Worm (Caenorhabditis elegans) whole organism, L2 larva: ENCODE results near the gene F26F12.3.

Experiments used
- C34F6.9 ChIP-seq: fragments of 150-350 bp; optimal IDR thresholded peaks from 2 replicates; lab custom pipeline; 2014; ENCODE audit warnings: missing biosample characterization, missing genetic modification characterization
- F13H6.1 ChIP-seq: sonication (generic microtip); optimal IDR thresholded peaks from 2 replicates; lab custom pipeline; 2016; ENCODE audit warnings: missing genetic modification characterization, missing compliant biosample characterization
- R02D3.7 ChIP-seq: fragments of 150-350 bp; optimal IDR thresholded peaks from 2 replicates; lab custom pipeline; 2014; ENCODE audit warnings: missing biosample characterization, missing genetic modification characterization
- Y55F3AM.14 ChIP-seq: fragments of 200-800 bp; sonication (Bioruptor generic); optimal IDR thresholded peaks from 2 replicates; lab custom pipeline; 2018; ENCODE audit warnings: mild to moderate bottlenecking, missing genetic modification characterization, missing compliant biosample characterization
- alr-1 ChIP-seq: fragments of 150-350 bp; optimal IDR thresholded peaks from 2 replicates; lab custom pipeline; 2014; ENCODE audit warnings: missing biosample characterization, missing genetic modification characterization
- aly-2 ChIP-seq: fragments of 150-350 bp; optimal IDR thresholded peaks from 2 replicates; lab custom pipeline; 2014; ENCODE audit warnings: missing biosample characterization, missing genetic modification characterization
- ama-1 ChIP-seq: fragments of 150-350 bp; optimal IDR thresholded peaks from 2 replicates; lab custom pipeline; 2018; ENCODE audit warnings: inconsistent platforms
- blmp-1 ChIP-seq: sonication (generic microtip); optimal IDR thresholded peaks from 2 replicates; lab custom pipeline; 2017; ENCODE audit warnings: missing genetic modification characterization, mild to moderate bottlenecking, missing compliant biosample characterization, antibody characterized with exemption, moderate library complexity; ENCODE audit not compliant: insufficient read depth
- ceh-16 ChIP-seq: fragments of 150-350 bp; optimal IDR thresholded peaks from 2 replicates; lab custom pipeline; 2014; ENCODE audit warnings: missing biosample characterization, missing genetic modification characterization
- ceh-82 ChIP-seq: fragments of 150-350 bp; optimal IDR thresholded peaks from 2 replicates; lab custom pipeline; 2014; ENCODE audit warnings: missing biosample characterization, missing genetic modification characterization
- elt-3 ChIP-seq: sonication (generic microtip); optimal IDR thresholded peaks from 2 replicates; lab custom pipeline; 2017; ENCODE audit warnings: missing biosample characterization, missing genetic modification characterization
- fos-1 ChIP-seq: fragments of 150-350 bp; optimal IDR thresholded peaks from 2 replicates; lab custom pipeline; 2014; ENCODE audit warnings: missing biosample characterization, missing genetic modification characterization
- lin-13 ChIP-seq: fragments of 150-350 bp; optimal IDR thresholded peaks from 2 replicates; lab custom pipeline; 2014; ENCODE audit warnings: missing biosample characterization, missing genetic modification reagents, missing genetic modification characterization
- lin-39 ChIP-seq: fragments of 150-350 bp; optimal IDR thresholded peaks from 2 replicates; lab custom pipeline; 2014; ENCODE audit warnings: missing biosample characterization, missing genetic modification reagents, missing genetic modification characterization
- lsy-2 ChIP-seq, 2 experiments: fragments of 150-350 bp in 1 of 2; sonication (generic microtip) in 1 of 2; optimal IDR thresholded peaks; 2 replicates each; lab custom pipeline; 2014 to 2017; ENCODE audit warnings: missing biosample characterization in 2 of 2, missing genetic modification characterization in 2 of 2
- mab-5 ChIP-seq: fragments of 150-350 bp; optimal IDR thresholded peaks from 2 replicates; lab custom pipeline; 2014; ENCODE audit warnings: missing biosample characterization, missing genetic modification characterization
- mbf-1 ChIP-seq: sonication (generic microtip); optimal IDR thresholded peaks from 2 replicates; lab custom pipeline; 2017; ENCODE audit warnings: missing biosample characterization, missing genetic modification characterization
- mdl-1 ChIP-seq, 2 experiments: fragments of 150-350 bp in 1 of 2; sonication (generic microtip) in 1 of 2; optimal IDR thresholded peaks; 2 replicates each; lab custom pipeline; 2017; ENCODE audit warnings: missing biosample characterization in 2 of 2, missing genetic modification characterization in 2 of 2
- nhr-10 ChIP-seq: sonication (generic microtip); optimal IDR thresholded peaks from 2 replicates; lab custom pipeline; 2017; ENCODE audit warnings: missing biosample characterization, missing genetic modification characterization
- nhr-11 ChIP-seq: fragments of 150-350 bp; optimal IDR thresholded peaks from 2 replicates; lab custom pipeline; 2014; ENCODE audit warnings: missing biosample characterization, missing genetic modification characterization
- nhr-129 ChIP-seq: fragments of 150-350 bp; optimal IDR thresholded peaks from 2 replicates; lab custom pipeline; 2014; ENCODE audit warnings: missing biosample characterization, missing genetic modification characterization
- nhr-21 ChIP-seq: fragments of 150-350 bp; optimal IDR thresholded peaks from 2 replicates; lab custom pipeline; 2014; ENCODE audit warnings: missing biosample characterization, missing genetic modification characterization
- nhr-23 ChIP-seq: fragments of 150-350 bp; optimal IDR thresholded peaks from 2 replicates; lab custom pipeline; 2014; ENCODE audit warnings: missing biosample characterization, missing genetic modification reagents, missing genetic modification characterization
- nhr-237 ChIP-seq: fragments of 150-350 bp; optimal IDR thresholded peaks from 2 replicates; lab custom pipeline; 2014; ENCODE audit warnings: missing biosample characterization, missing genetic modification characterization
- nhr-25 ChIP-seq: fragments of 150-350 bp; sonication (generic microtip); optimal IDR thresholded peaks from 3 replicates; lab custom pipeline; 2014; ENCODE audit warnings: missing biosample characterization, missing genetic modification characterization
- nhr-77 ChIP-seq: fragments of 150-350 bp; optimal IDR thresholded peaks from 2 replicates; lab custom pipeline; 2014; ENCODE audit warnings: missing biosample characterization, missing genetic modification characterization
- peb-1 ChIP-seq: fragments of 150-350 bp; optimal IDR thresholded peaks from 2 replicates; lab custom pipeline; 2014; ENCODE audit warnings: missing biosample characterization, missing genetic modification characterization
- skn-1 ChIP-seq: sonication (generic microtip); optimal IDR thresholded peaks from 2 replicates; lab custom pipeline; 2017; ENCODE audit warnings: missing biosample characterization, missing genetic modification characterization
- sma-9 ChIP-seq, 2 experiments: fragments of 150-350 bp in 1 of 2; sonication (generic microtip) in 1 of 2; optimal IDR thresholded peaks; 2 replicates each; lab custom pipeline; 2014 to 2016; ENCODE audit warnings: missing genetic modification characterization in 2 of 2, mild to moderate bottlenecking in 1 of 2, missing biosample characterization in 1 of 2, missing compliant biosample characterization in 1 of 2, missing genetic modification reagents in 1 of 2, moderate library complexity in 1 of 2
- unc-39 ChIP-seq: fragments of 150-350 bp; optimal IDR thresholded peaks from 2 replicates; lab custom pipeline; 2014; ENCODE audit warnings: missing biosample characterization, missing genetic modification characterization
- unc-55 ChIP-seq: fragments of 150-350 bp; sonication (generic microtip); optimal IDR thresholded peaks from 3 replicates; lab custom pipeline; 2014; ENCODE audit warnings: missing biosample characterization, missing genetic modification reagents, missing genetic modification characterization
- unc-62 ChIP-seq: fragments of 150-350 bp; optimal IDR thresholded peaks from 2 replicates; lab custom pipeline; 2014; ENCODE audit warnings: missing biosample characterization, missing genetic modification reagents, missing genetic modification characterization
- zag-1 ChIP-seq: fragments of 150-350 bp; optimal IDR thresholded peaks from 2 replicates; lab custom pipeline; 2014; ENCODE audit warnings: missing biosample characterization, missing genetic modification characterization
- ztf-11 ChIP-seq: sonication (generic microtip); optimal IDR thresholded peaks from 2 replicates; lab custom pipeline; 2017; ENCODE audit warnings: missing biosample characterization, missing genetic modification characterization
- ztf-4 ChIP-seq: fragments of 150-350 bp; optimal IDR thresholded peaks from 2 replicates; lab custom pipeline; 2014; ENCODE audit warnings: missing biosample characterization, missing genetic modification characterization

F26F12.3 gene

ce11 chrV:5895021-5895420 lies 49.5 kb upstream of the F26F12.3 start, which contains the start of gene grd-9:
grd-9 (plus strand) TSS chrV:5895321.
- TF ChIP-seq alr-1 (tag; lab: Kevin White, UChicago) (no peak), nhr-25 (tag; lab: Kevin White, UChicago) (no peak), C34F6.9 (no peak), F13H6.1 (tag; lab: Kevin White, UChicago) (no peak), mbf-1 (tag; lab: Kevin White, UChicago) (no peak), R02D3.7 (tag; lab: Kevin White, UChicago) (no peak), unc-55 (GFP tag; lab: Kevin White, UChicago) (no peak), fos-1 (tag; lab: Kevin White, UChicago) (no peak), ceh-16 (no peak), lin-13 (GFP tag; lab: Kevin White, UChicago) (no peak), mab-5 (tag; lab: Kevin White, UChicago) (no peak), zag-1 (tag; lab: Kevin White, UChicago) (no peak), blmp-1 (tag; lab: Kevin White, UChicago) (no peak), nhr-11 (tag; lab: Kevin White, UChicago) (no peak), ama-1 (lab: Kevin White, UChicago) (no peak), nhr-21 (tag; lab: Kevin White, UChicago) (no peak), skn-1 (tag; lab: Kevin White, UChicago) (no peak), nhr-237 (tag; lab: Kevin White, UChicago) (no peak), nhr-129 (no peak)

ce11 chrV:5893015-5893414 lies 47.5 kb upstream of the F26F12.3 start, which contains the start of gene C04E6.7:
C04E6.7 (plus strand) TSS chrV:5893315.
- TF ChIP-seq ztf-4 (no peak), aly-2 (tag; lab: Kevin White, UChicago) (no peak), ztf-11 (no peak), fos-1 (tag; lab: Kevin White, UChicago) (no peak), lin-39 (tag; lab: Kevin White, UChicago) (no peak), unc-55 (GFP tag; lab: Kevin White, UChicago) (no peak), elt-3 (no peak), nhr-23 (tag; lab: Kevin White, UChicago) (no peak), mbf-1 (tag; lab: Kevin White, UChicago) (no peak), unc-39 (no peak), sma-9 (GFP tag; optimal IDR thresholded peaks at IDR 0.05; lab: Kevin White, UChicago) (no peak), sma-9 (tag; optimal IDR thresholded peaks at IDR 0.05; lab: Kevin White, UChicago) (no peak), lsy-2 (tag; optimal IDR thresholded peaks at IDR 0.05; lab: Kevin White, UChicago) (no peak)

DNA sequence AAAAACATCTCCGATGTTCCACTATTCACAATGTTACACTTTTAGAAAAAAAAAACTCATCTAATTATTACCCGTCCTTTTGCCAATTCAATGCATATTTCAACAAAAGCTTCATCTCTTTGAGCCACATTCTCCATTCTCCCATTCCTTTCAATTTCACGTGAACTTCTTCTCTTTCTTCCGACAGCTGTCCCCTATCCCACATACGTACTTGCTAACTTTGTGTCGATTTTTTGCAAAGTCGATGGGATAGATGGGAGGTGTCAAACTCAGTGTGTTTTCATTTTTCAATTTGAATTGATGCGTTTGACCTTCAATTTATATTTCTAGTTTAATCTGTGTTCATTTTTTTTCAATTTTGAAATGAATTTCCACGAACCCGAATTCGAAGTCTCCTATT lies 45.7 kb upstream of the F26F12.3 start:
- TF ChIP-seq blmp-1 (tag; lab: Kevin White, UChicago) (no peak), Y55F3AM.14 (GFP tag; lab: Kevin White, UChicago) (no peak), mdl-1 (tag; optimal IDR thresholded peaks at IDR 0.05; lab: Kevin White, UChicago) (no peak), sma-9 (GFP tag; optimal IDR thresholded peaks at IDR 0.05; lab: Kevin White, UChicago) (peak; percentile 6), sma-9 (tag; optimal IDR thresholded peaks at IDR 0.05; lab: Kevin White, UChicago) (no peak)
- TF ChIP-seq, all 48 proteins: peak for 1

DNA sequence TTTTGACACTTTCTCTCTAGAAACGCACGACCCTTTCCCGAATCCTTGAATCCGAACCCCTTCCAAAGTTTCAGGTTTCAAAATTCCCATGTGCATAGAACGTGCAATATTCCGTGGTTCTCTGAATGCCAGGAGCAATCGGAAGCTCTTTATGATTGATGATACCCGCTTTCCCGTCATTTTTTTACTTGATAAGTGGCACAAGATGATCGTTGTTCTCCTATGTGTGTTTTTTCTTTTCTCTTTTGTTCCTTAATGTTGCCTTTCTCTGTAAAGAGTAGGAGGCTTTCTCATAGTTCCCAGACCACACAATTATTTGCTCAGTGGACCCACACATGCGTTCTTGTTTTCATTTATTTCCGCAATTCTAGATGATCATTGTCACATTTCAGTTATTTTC lies 43.3 kb upstream of the F26F12.3 start:
- TF ChIP-seq mdl-1 (tag; optimal IDR thresholded peaks at IDR 0.05; lab: Kevin White, UChicago) (no peak), blmp-1 (tag; lab: Kevin White, UChicago) (no peak), unc-62 (GFP tag; lab: Kevin White, UChicago) (no peak), fos-1 (tag; lab: Kevin White, UChicago) (no peak), lin-39 (tag; lab: Kevin White, UChicago) (no peak), ceh-82 (tag; lab: Kevin White, UChicago) (no peak), nhr-21 (tag; lab: Kevin White, UChicago) (no peak), C34F6.9 (no peak), nhr-10 (tag; lab: Kevin White, UChicago) (no peak), peb-1 (no peak), nhr-77 (tag; lab: Kevin White, UChicago) (no peak), alr-1 (tag; lab: Kevin White, UChicago) (no peak), nhr-237 (tag; lab: Kevin White, UChicago) (no peak), ztf-4 (no peak)
